Worm (Caenorhabditis elegans): ENCODE results near the gene set-21.
"Not testable (repeated sequence)": the region's sequence is repeated elsewhere in the genome, so short reads cannot be mapped to it uniquely, and the experiment has no call there.

Gene set-21

ce11 chrIV:4344828-4345227, 45.8 kb upstream of the set-21 start:
- no peak for TF ChIP-seq ama-1 (optimal IDR thresholded peaks at IDR 0.05)

ce11 chrIV:4346512-4346911, 44.1 kb upstream of the set-21 start, which contains the start of gene oac-52:
TSS of gene oac-52 (minus strand) at chrIV:4346612.
- no peak for TF ChIP-seq mdl-1 (tag; optimal IDR thresholded peaks at IDR 0.05)
- no peak for TF ChIP-seq ztf-4 (tag; optimal IDR thresholded peaks at IDR 0.05)
- no peak for TF ChIP-seq mml-1 (tag; optimal IDR thresholded peaks at IDR 0.05)
- no peak for TF ChIP-seq nhr-28 (tag; optimal IDR thresholded peaks at IDR 0.05)
- TF ChIP-seq ceh-16 (tag; optimal IDR thresholded peaks at IDR 0.05), result no peak
- no peak for TF ChIP-seq ceh-9 (tag; optimal IDR thresholded peaks at IDR 0.05)

- TF ChIP-seq elt-2 (tag; optimal IDR thresholded peaks at IDR 0.05), result no peak
- peak; percentile 88 for TF ChIP-seq ama-1 (optimal IDR thresholded peaks at IDR 0.05)
These were observed 43.1 kb upstream of the set-21 start for ce11 chrIV:4347578-4348003.

- TF ChIP-seq mml-1 (tag; optimal IDR thresholded peaks at IDR 0.05); ceh-82 (tag; optimal IDR thresholded peaks at IDR 0.05); unc-62 (GFP tag; optimal IDR thresholded peaks at IDR 0.05): not testable (repeated sequence)
These were observed 42.5 kb upstream of the set-21 start, which contains the start of gene W03B1.5 for ce11 chrIV:4348146-4348545. TSS of gene W03B1.5 (plus strand) at chrIV:4348446.

ce11 chrIV:4356879-4357278, 33.8 kb upstream of the set-21 start, which contains the start of gene W03B1.9:
TSS of gene W03B1.9 (minus strand) at chrIV:4356979.
- no peak for TF ChIP-seq elt-1 (tag; optimal IDR thresholded peaks at IDR 0.05)
- TF ChIP-seq unc-39 (tag; optimal IDR thresholded peaks at IDR 0.05), result no peak
- no peak for TF ChIP-seq lin-39 (tag; optimal IDR thresholded peaks at IDR 0.05)
- no peak for TF ChIP-seq aly-2 (tag; optimal IDR thresholded peaks at IDR 0.05)
- TF ChIP-seq eor-1 (tag; optimal IDR thresholded peaks at IDR 0.05), result no peak
- TF ChIP-seq daf-12 (tag; optimal IDR thresholded peaks at IDR 0.05), result no peak
- TF ChIP-seq nhr-28 (tag; optimal IDR thresholded peaks at IDR 0.05), result no peak
- no peak for TF ChIP-seq ztf-4 (tag; optimal IDR thresholded peaks at IDR 0.05)

ce11 chrIV:4357296-4357695, 33.3 kb upstream of the set-21 start, which contains the start of gene sars-2:
TSS of gene sars-2 (plus strand) at chrIV:4357636.
- no peak for TF ChIP-seq elt-3 (tag; optimal IDR thresholded peaks at IDR 0.05)
- no peak for TF ChIP-seq ceh-16 (tag; optimal IDR thresholded peaks at IDR 0.05)
- peak; percentile 59 for TF ChIP-seq nfya-1 (tag; optimal IDR thresholded peaks at IDR 0.05; ENCODE audit: insufficient read depth)
- TF ChIP-seq pqm-1 (tag; optimal IDR thresholded peaks at IDR 0.05), result no peak
- TF ChIP-seq daf-12 (tag; optimal IDR thresholded peaks at IDR 0.05), result no peak
- peak; percentile 76 for TF ChIP-seq pha-4 (tag; optimal IDR thresholded peaks at IDR 0.05)
- TF ChIP-seq nhr-23 (tag; optimal IDR thresholded peaks at IDR 0.05), result peak; percentile 7
- TF ChIP-seq fkh-2 (tag; optimal IDR thresholded peaks at IDR 0.05), result no peak
- no peak for TF ChIP-seq nhr-76 (tag; optimal IDR thresholded peaks at IDR 0.05)
- TF ChIP-seq unc-39 (tag; optimal IDR thresholded peaks at IDR 0.05), result no peak
- TF ChIP-seq nhr-67 (tag; optimal IDR thresholded peaks at IDR 0.05), result no peak
- no peak for TF ChIP-seq snpc-4 (tag; optimal IDR thresholded peaks at IDR 0.05)
- TF ChIP-seq lin-15B (tag; optimal IDR thresholded peaks at IDR 0.05), result peak; percentile 66
- TF ChIP-seq lsy-12 (tag; optimal IDR thresholded peaks at IDR 0.05), result no peak
- no peak for TF ChIP-seq ztf-11 (tag; optimal IDR thresholded peaks at IDR 0.05)
- TF ChIP-seq nhr-77 (tag; optimal IDR thresholded peaks at IDR 0.05), result no peak
- no peak for TF ChIP-seq egl-27 (tag; optimal IDR thresholded peaks at IDR 0.05)

- TF ChIP-seq nhr-25 (tag; optimal IDR thresholded peaks at IDR 0.05) (no peak), nhr-237 (tag; optimal IDR thresholded peaks at IDR 0.05) (no peak), ama-1 (optimal IDR thresholded peaks at IDR 0.05) (no peak), pha-4 (tag; optimal IDR thresholded peaks at IDR 0.05) (no peak), egl-27 (tag; optimal IDR thresholded peaks at IDR 0.05) (no peak), eor-1 (tag; optimal IDR thresholded peaks at IDR 0.05) (no peak), ztf-4 (tag; optimal IDR thresholded peaks at IDR 0.05) (no peak), unc-62 (GFP tag; optimal IDR thresholded peaks at IDR 0.05) (no peak), ceh-16 (tag; optimal IDR thresholded peaks at IDR 0.05) (no peak), nfya-1 (tag; optimal IDR thresholded peaks at IDR 0.05; ENCODE audit: insufficient read depth) (no peak), R02D3.7 (tag; optimal IDR thresholded peaks at IDR 0.05) (no peak), zag-1 (tag; optimal IDR thresholded peaks at IDR 0.05) (no peak), nhr-12 (tag; optimal IDR thresholded peaks at IDR 0.05) (no peak), ceh-28 (tag; optimal IDR thresholded peaks at IDR 0.05) (no peak), nhr-67 (tag; optimal IDR thresholded peaks at IDR 0.05) (no peak)
These were observed 31.0 kb upstream of the set-21 start, which contains the start of gene F55F10.3 for ce11 chrIV:4359653-4360052. TSS of gene F55F10.3 (plus strand) at chrIV:4359953.

Measured in whole organism, L3 larva.